Fruit fly (Drosophila melanogaster): ENCODE results near the gene Brd8.

Brd8 gene

dm6 chr3R:29256811-29257439, 33.6 kb downstream of the Brd8 start:
- TF ChIP-seq Abd-B (GFP tag; optimal IDR thresholded peaks at IDR 0.05) (no peak), CrebA (GFP tag; optimal IDR thresholded peaks at IDR 0.05; ENCODE audit: borderline replicate concordance) (no peak), fru (GFP tag; optimal IDR thresholded peaks at IDR 0.05) (peak; percentile 76), OdsH (GFP tag; optimal IDR thresholded peaks at IDR 0.05) (peak; percentile 81), pan (optimal IDR thresholded peaks at IDR 0.05) (no peak), N (GFP tag; optimal IDR thresholded peaks at IDR 0.05) (no peak), Myc (optimal IDR thresholded peaks at IDR 0.05) (no peak), Sp1 (GFP tag; optimal IDR thresholded peaks at IDR 0.05) (peak; percentile 60), GATAd (GFP tag; optimal IDR thresholded peaks at IDR 0.05) (no peak), CG32264 (GFP tag; optimal IDR thresholded peaks at IDR 0.05) (no peak), dmrt93B (GFP tag; optimal IDR thresholded peaks at IDR 0.05) (peak; percentile 31), psq (GFP tag; optimal IDR thresholded peaks at IDR 0.05) (peak; percentile 78), foxo (GFP tag; optimal IDR thresholded peaks at IDR 0.05) (peak in 1 of 2 experiments; percentile 63), Rel (GFP tag; optimal IDR thresholded peaks at IDR 0.05) (no peak), Rel (tag; optimal IDR thresholded peaks at IDR 0.05) (no peak), sage (GFP tag; optimal IDR thresholded peaks at IDR 0.05) (peak; percentile 71), lola (GFP tag; optimal IDR thresholded peaks at IDR 0.05) (no peak), Jra (GFP tag; optimal IDR thresholded peaks at IDR 0.05) (no peak), sv (GFP tag; optimal IDR thresholded peaks at IDR 0.05) (no peak), HLH106 (tag; optimal IDR thresholded peaks at IDR 0.05) (peak; percentile 75), CG9705 (GFP tag; optimal IDR thresholded peaks at IDR 0.05) (no peak), Dif (GFP tag; optimal IDR thresholded peaks at IDR 0.05; ENCODE audit: partially characterized antibody) (no peak), woc (GFP tag; optimal IDR thresholded peaks at IDR 0.05) (peak; percentile 31), usp (GFP tag; optimal IDR thresholded peaks at IDR 0.05) (no peak), rgr (GFP tag; optimal IDR thresholded peaks at IDR 0.05) (peak; percentile 81), br (GFP tag; optimal IDR thresholded peaks at IDR 0.05) (peak; percentile 75), h (GFP tag; optimal IDR thresholded peaks at IDR 0.05) (peak; percentile 86), Dfd (GFP tag; optimal IDR thresholded peaks at IDR 0.05) (no peak), Mio (GFP tag; optimal IDR thresholded peaks at IDR 0.05) (no peak), dsf (GFP tag; optimal IDR thresholded peaks at IDR 0.05; ENCODE audit: borderline replicate concordance) (no peak), Vsx2 (GFP tag; optimal IDR thresholded peaks at IDR 0.05; ENCODE audit: partially characterized antibody) (no peak), ey (GFP tag; optimal IDR thresholded peaks at IDR 0.05) (peak; percentile 74), Hr83 (GFP tag; optimal IDR thresholded peaks at IDR 0.05; ENCODE audit: poor library complexity, severe bottlenecking) (no peak), dl (GFP tag; optimal IDR thresholded peaks at IDR 0.05; ENCODE audit: insufficient read depth in 1 of 2, partially characterized antibody in 2 of 2) (no peak), Hr78 (GFP tag; optimal IDR thresholded peaks at IDR 0.05) (no peak), tai (GFP tag; optimal IDR thresholded peaks at IDR 0.05) (peak; percentile 70), brk (GFP tag; optimal IDR thresholded peaks at IDR 0.05) (peak; percentile 71), Hnf4 (GFP tag; optimal IDR thresholded peaks at IDR 0.05) (peak; percentile 68), jim (GFP tag; optimal IDR thresholded peaks at IDR 0.05) (no peak)

dm6 chr3R:29257890-29258691, 34.8 kb downstream of the Brd8 start:
- TF ChIP-seq jim (GFP tag; optimal IDR thresholded peaks at IDR 0.05): no peak
- TF ChIP-seq sage (GFP tag; optimal IDR thresholded peaks at IDR 0.05): no peak
- TF ChIP-seq Hnf4 (GFP tag; optimal IDR thresholded peaks at IDR 0.05): no peak
- peak; percentile 26 for TF ChIP-seq fru (GFP tag; optimal IDR thresholded peaks at IDR 0.05)
- TF ChIP-seq ey (GFP tag; optimal IDR thresholded peaks at IDR 0.05): no peak
- peak in 1 of 2 experiments; percentile 24 for TF ChIP-seq dl (GFP tag; optimal IDR thresholded peaks at IDR 0.05; ENCODE audit: insufficient read depth in 1 of 2, partially characterized antibody in 2 of 2)
- TF ChIP-seq pan (optimal IDR thresholded peaks at IDR 0.05): no peak
- TF ChIP-seq tai (GFP tag; optimal IDR thresholded peaks at IDR 0.05): no peak
- no peak for TF ChIP-seq Hr83 (GFP tag; optimal IDR thresholded peaks at IDR 0.05; ENCODE audit: poor library complexity, severe bottlenecking)
- no peak for TF ChIP-seq Rel (GFP tag; optimal IDR thresholded peaks at IDR 0.05)
- TF ChIP-seq Rel (tag; optimal IDR thresholded peaks at IDR 0.05): peak; percentile 48
- peak; percentile 97 for TF ChIP-seq psq (GFP tag; optimal IDR thresholded peaks at IDR 0.05)
- peak; percentile 5 for TF ChIP-seq brk (GFP tag; optimal IDR thresholded peaks at IDR 0.05)
